Fruit fly (Drosophila melanogaster) Kc167 (cell line): Measurements from ENCODE around the gene mRpL30.

Experiments used
- Sin3A ChIP-seq: fragments of >200 bp; optimal IDR thresholded peaks from 2 replicates; lab custom pipeline; 2018; ENCODE audit warnings: missing external identifiers
- insv ChIP-seq: fragments of >200 bp; optimal IDR thresholded peaks from 3 replicates; lab custom pipeline; 2018; ENCODE audit warnings: missing external identifiers
- psq ChIP-seq: fragments of >200 bp; optimal IDR thresholded peaks from 2 replicates; lab custom pipeline; 2017; ENCODE audit warnings: missing external identifiers

- TF ChIP-seq insv (lab: Kevin White, UChicago) (no peak), psq (lab: Kevin White, UChicago) (no peak), Sin3A (lab: Kevin White, UChicago) (no peak)
Measured at dm6 chrX:4635856-4636486, 11.7 kb upstream of the mRpL30 start, which contains the start of the genes Alms1a and pon.
